Worm (Caenorhabditis elegans) whole organism, mixed stage, embryonic: Measurements from ENCODE around the gene Y49G5B.1.

Experiments used
- M03D4.4 ChIP-seq: sonication (generic microtip); optimal IDR thresholded peaks from 2 replicates; lab custom pipeline; 2017; ENCODE audit warnings: mild to moderate bottlenecking, missing genetic modification characterization, missing compliant biosample characterization
- bed-3 ChIP-seq: fragments of 200-800 bp; sonication (Bioruptor generic); optimal IDR thresholded peaks from 3 replicates; lab custom pipeline; 2018; ENCODE audit warnings: mild to moderate bottlenecking, missing genetic modification characterization, moderate library complexity, missing compliant biosample characterization
- blmp-1 ChIP-seq: fragments of 150-350 bp; optimal IDR thresholded peaks from 2 replicates; lab custom pipeline; 2014; ENCODE audit warnings: missing biosample characterization, missing genetic modification characterization
- ceh-39 ChIP-seq: fragments of 150-350 bp; optimal IDR thresholded peaks from 2 replicates; lab custom pipeline; 2014; ENCODE audit warnings: missing biosample characterization, missing genetic modification characterization
- ceh-43 ChIP-seq: fragments of 200-800 bp; sonication (Bioruptor generic); optimal IDR thresholded peaks from 2 replicates; lab custom pipeline; 2018; ENCODE audit warnings: mild to moderate bottlenecking, missing genetic modification characterization, moderate library complexity, missing compliant biosample characterization
- ceh-83 ChIP-seq: fragments of 200-800 bp; sonication (Bioruptor generic); optimal IDR thresholded peaks from 2 replicates; lab custom pipeline; 2018; ENCODE audit warnings: mild to moderate bottlenecking, missing genetic modification characterization, missing compliant biosample characterization
- ces-1 ChIP-seq: fragments of 150-350 bp; optimal IDR thresholded peaks from 2 replicates; lab custom pipeline; 2014; ENCODE audit warnings: missing biosample characterization, missing genetic modification reagents, missing genetic modification characterization
- drap-1 ChIP-seq: fragments of 200-800 bp; sonication (Bioruptor generic); optimal IDR thresholded peaks from 3 replicates; lab custom pipeline; 2018; ENCODE audit warnings: mild to moderate bottlenecking, missing genetic modification characterization, missing compliant biosample characterization
- elt-1 ChIP-seq: sonication (generic microtip); optimal IDR thresholded peaks from 2 replicates; lab custom pipeline; 2017; ENCODE audit warnings: missing genetic modification characterization, mild to moderate bottlenecking, missing compliant biosample characterization, antibody characterized with exemption, moderate library complexity, borderline replicate concordance; ENCODE audit not compliant: insufficient read depth
- elt-3 ChIP-seq: fragments of 150-350 bp; optimal IDR thresholded peaks from 2 replicates; lab custom pipeline; 2014; ENCODE audit warnings: missing biosample characterization, missing genetic modification characterization
- flh-1 ChIP-seq: fragments of 200-800 bp; sonication (Bioruptor generic); optimal IDR thresholded peaks from 2 replicates; lab custom pipeline; 2018; ENCODE audit warnings: mild to moderate bottlenecking, missing genetic modification characterization, moderate library complexity, missing compliant biosample characterization
- ham-2 ChIP-seq: fragments of 200-800 bp; sonication (Bioruptor generic); optimal IDR thresholded peaks from 2 replicates; lab custom pipeline; 2018; ENCODE audit warnings: mild to moderate bottlenecking, missing genetic modification characterization, missing compliant biosample characterization
- hlh-1 ChIP-seq: fragments of 150-350 bp; optimal IDR thresholded peaks from 2 replicates; lab custom pipeline; 2014; ENCODE audit warnings: missing biosample characterization, missing genetic modification reagents, missing genetic modification characterization
- lin-13 ChIP-seq: fragments of 150-350 bp; optimal IDR thresholded peaks from 2 replicates; lab custom pipeline; 2014; ENCODE audit warnings: missing biosample characterization, missing genetic modification characterization
- lin-32 ChIP-seq: fragments of 200-800 bp; sonication (Bioruptor generic); optimal IDR thresholded peaks from 2 replicates; lab custom pipeline; 2018; ENCODE audit warnings: mild to moderate bottlenecking, missing genetic modification characterization, missing compliant biosample characterization
- lsy-2 ChIP-seq: fragments of 150-350 bp; optimal IDR thresholded peaks from 2 replicates; lab custom pipeline; 2014; ENCODE audit warnings: missing biosample characterization, missing genetic modification characterization
- mab-5 ChIP-seq: fragments of 150-350 bp; optimal IDR thresholded peaks from 2 replicates; lab custom pipeline; 2014; ENCODE audit warnings: missing biosample characterization, missing genetic modification characterization
- mep-1 ChIP-seq: fragments of 150-350 bp; optimal IDR thresholded peaks from 2 replicates; lab custom pipeline; 2017; ENCODE audit warnings: missing biosample characterization, missing genetic modification reagents, missing genetic modification characterization, inconsistent platforms
- mls-2 ChIP-seq: sonication (generic microtip); optimal IDR thresholded peaks from 2 replicates; lab custom pipeline; 2016; ENCODE audit warnings: mild to moderate bottlenecking, missing genetic modification characterization, moderate library complexity, missing compliant biosample characterization
- nhr-12 ChIP-seq: fragments of 150-350 bp; optimal IDR thresholded peaks from 2 replicates; lab custom pipeline; 2014; ENCODE audit warnings: missing biosample characterization, missing genetic modification characterization
- nhr-2 ChIP-seq: fragments of 150-350 bp; optimal IDR thresholded peaks from 2 replicates; lab custom pipeline; 2014; ENCODE audit warnings: missing biosample characterization, missing genetic modification characterization
- nhr-237 ChIP-seq: fragments of 150-350 bp; optimal IDR thresholded peaks from 2 replicates; lab custom pipeline; 2014; ENCODE audit warnings: missing biosample characterization, missing genetic modification characterization
- nhr-28 ChIP-seq: fragments of 150-350 bp; optimal IDR thresholded peaks from 2 replicates; lab custom pipeline; 2014; ENCODE audit warnings: missing biosample characterization, missing genetic modification characterization
- nhr-76 ChIP-seq: sonication (generic microtip); optimal IDR thresholded peaks from 2 replicates; lab custom pipeline; 2017; ENCODE audit warnings: missing biosample characterization, missing genetic modification characterization
- sem-2 ChIP-seq: fragments of 200-800 bp; sonication (Bioruptor generic); optimal IDR thresholded peaks from 2 replicates; lab custom pipeline; 2018; ENCODE audit warnings: mild to moderate bottlenecking, missing genetic modification characterization, missing compliant biosample characterization
- snpc-4 ChIP-seq: fragments of 150-350 bp; optimal IDR thresholded peaks from 2 replicates; lab custom pipeline; 2014; ENCODE audit warnings: missing biosample characterization, missing genetic modification characterization
- tbx-8 ChIP-seq: fragments of 200-800 bp; sonication (Bioruptor generic); optimal IDR thresholded peaks from 2 replicates; lab custom pipeline; 2018; ENCODE audit warnings: mild to moderate bottlenecking, missing genetic modification characterization, moderate library complexity, missing compliant biosample characterization
- unc-120 ChIP-seq: sonication (generic microtip); optimal IDR thresholded peaks from 2 replicates; lab custom pipeline; 2017; ENCODE audit warnings: missing genetic modification characterization, missing compliant biosample characterization; ENCODE audit not compliant: poor library complexity, severe bottlenecking
- unc-39 ChIP-seq: fragments of 150-350 bp; optimal IDR thresholded peaks from 2 replicates; lab custom pipeline; 2014; ENCODE audit warnings: missing biosample characterization, missing genetic modification characterization
- unc-62 ChIP-seq: fragments of 150-350 bp; optimal IDR thresholded peaks from 2 replicates; lab custom pipeline; 2014; ENCODE audit warnings: missing biosample characterization, missing genetic modification reagents, missing genetic modification characterization
- zip-8 ChIP-seq: fragments of 150-350 bp; optimal IDR thresholded peaks from 2 replicates; lab custom pipeline; 2014; ENCODE audit warnings: missing biosample characterization, missing genetic modification characterization
- ztf-11 ChIP-seq: fragments of 150-350 bp; optimal IDR thresholded peaks from 2 replicates; lab custom pipeline; 2014; ENCODE audit warnings: missing biosample characterization, missing genetic modification characterization

Y49G5B.1 gene

DNA sequence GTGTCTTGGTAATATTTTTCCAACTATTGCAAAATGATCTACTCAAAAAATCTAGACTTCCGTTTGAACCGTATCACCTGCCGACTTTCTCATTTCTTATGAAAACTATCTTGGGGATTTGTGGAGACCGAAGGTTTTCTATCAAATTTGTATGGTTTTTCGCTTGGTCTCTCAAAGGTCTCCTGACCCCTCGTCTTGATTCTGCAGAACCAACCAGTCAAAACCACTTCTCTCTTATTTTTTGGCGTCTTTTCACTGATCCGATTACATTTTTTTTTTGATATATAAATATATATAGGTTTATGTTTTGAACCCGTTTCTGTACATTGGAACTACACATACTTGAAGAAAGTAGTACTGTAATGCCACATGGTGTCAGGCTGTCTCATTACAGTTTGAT is 2.5 kb downstream of the Y49G5B.1 start:
- TF ChIP-seq tbx-8 (GFP tag; lab: Kevin White, UChicago), result no peak
- no peak for TF ChIP-seq hlh-1 (tag; lab: Kevin White, UChicago)
- no peak for TF ChIP-seq unc-39
- TF ChIP-seq bed-3, result no peak
- TF ChIP-seq M03D4.4, result no peak
- no peak for TF ChIP-seq ceh-43 (GFP tag; lab: Kevin White, UChicago)
- no peak for TF ChIP-seq ham-2 (GFP tag; lab: Kevin White, UChicago)
- no peak for TF ChIP-seq lin-32 (GFP tag; lab: Kevin White, UChicago)

DNA sequence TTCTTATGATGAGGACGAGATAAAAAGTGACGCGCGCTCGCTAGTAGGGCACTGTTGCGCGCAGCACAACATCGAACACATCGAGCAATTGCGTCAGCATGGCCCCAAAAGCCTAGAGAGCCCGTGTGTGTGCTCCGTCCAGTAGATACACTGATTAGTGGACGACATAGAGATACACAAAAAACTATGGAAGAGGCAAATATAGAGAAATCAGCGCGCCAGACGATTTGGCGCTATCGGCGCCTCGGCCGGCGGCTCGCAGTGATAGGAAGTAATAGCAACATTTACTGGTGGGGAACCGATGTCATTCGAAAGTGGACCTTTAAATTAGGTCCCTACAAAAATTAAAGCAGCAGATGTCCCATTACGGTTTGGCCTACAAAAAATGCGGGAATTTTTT is 5.3 kb downstream of the Y49G5B.1 start:
- no peak for TF ChIP-seq ham-2 (GFP tag; lab: Kevin White, UChicago)
- TF ChIP-seq sem-2 (GFP tag; lab: Kevin White, UChicago), result no peak
- no peak for TF ChIP-seq lin-13 (tag; lab: Kevin White, UChicago)
- no peak for TF ChIP-seq nhr-237 (tag; lab: Kevin White, UChicago)
- TF ChIP-seq lsy-2 (tag; lab: Kevin White, UChicago), result no peak
- TF ChIP-seq mep-1, result no peak
- TF ChIP-seq nhr-12, result no peak
- no peak for TF ChIP-seq bed-3
- TF ChIP-seq M03D4.4, result no peak

DNA sequence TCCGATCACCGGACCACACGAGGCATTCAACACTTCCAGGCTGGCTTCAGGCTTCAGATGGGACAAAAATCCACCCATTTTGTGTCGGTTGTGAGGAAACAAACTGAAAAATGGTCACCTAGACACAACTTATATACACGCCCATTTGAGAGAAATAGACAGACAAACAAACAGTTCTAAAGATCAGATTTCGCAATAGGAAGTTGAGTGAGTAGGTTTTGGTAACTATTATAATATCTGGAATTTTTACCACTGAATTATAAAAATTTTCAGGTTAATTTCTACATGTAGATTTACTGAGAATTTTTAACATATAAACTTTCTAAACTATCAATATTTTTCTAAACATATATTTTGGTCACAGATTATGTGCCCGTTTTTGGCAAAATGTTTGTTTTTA is 10.6 kb downstream of the Y49G5B.1 start, which contains the start of gene cest-32:
TSS of gene cest-32 (minus strand) at position 115 of the 400 bp plus-strand sequence.
- TF ChIP-seq nhr-237 (tag; lab: Kevin White, UChicago), result no peak
- no peak for TF ChIP-seq flh-1
- no peak for TF ChIP-seq unc-39
- TF ChIP-seq mep-1, result no peak
- TF ChIP-seq nhr-76 (tag; lab: Kevin White, UChicago), result no peak
- TF ChIP-seq tbx-8 (GFP tag; lab: Kevin White, UChicago), result no peak
- TF ChIP-seq zip-8 (tag; lab: Kevin White, UChicago), result no peak
- no peak for TF ChIP-seq nhr-2 (tag; lab: Kevin White, UChicago)
- TF ChIP-seq ztf-11 (tag; lab: Kevin White, UChicago), result no peak
- no peak for TF ChIP-seq unc-120 (tag; lab: Kevin White, UChicago)
- TF ChIP-seq nhr-12, result no peak
- TF ChIP-seq hlh-1 (tag; lab: Kevin White, UChicago), result no peak
- TF ChIP-seq elt-3, result no peak
- TF ChIP-seq mls-2, result no peak
- no peak for TF ChIP-seq elt-1

DNA sequence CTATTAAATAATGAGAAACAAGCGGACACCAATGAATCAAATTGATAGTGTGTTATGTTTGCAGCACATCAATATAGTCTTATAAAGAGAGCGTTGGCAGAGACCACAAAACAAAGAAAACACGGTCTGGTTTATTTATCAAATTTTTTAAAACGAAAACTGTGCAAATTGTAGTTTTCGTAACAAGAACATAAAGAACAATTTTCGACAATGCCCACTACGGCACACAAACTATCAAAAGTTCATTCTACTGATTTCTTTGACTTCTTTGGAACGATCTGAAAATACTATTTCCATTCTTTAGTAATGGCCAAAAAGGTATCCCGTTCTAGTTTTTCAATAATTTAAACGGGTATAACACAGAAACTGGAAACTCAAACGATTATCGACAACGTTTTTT is 13.9 kb downstream of the Y49G5B.1 start, which contains the start of gene cest-35.2:
TSS of gene cest-35.2 (minus strand) at position 101 of the 400 bp plus-strand sequence.
- no peak for TF ChIP-seq unc-62
- no peak for TF ChIP-seq nhr-28 (tag; lab: Kevin White, UChicago)
- TF ChIP-seq ztf-11 (tag; lab: Kevin White, UChicago), result no peak
- TF ChIP-seq nhr-12, result no peak
- TF ChIP-seq snpc-4, result no peak
- no peak for TF ChIP-seq lin-13 (tag; lab: Kevin White, UChicago)
- TF ChIP-seq nhr-237 (tag; lab: Kevin White, UChicago), result no peak
- no peak for TF ChIP-seq ces-1 (GFP tag; lab: Kevin White, UChicago)
- TF ChIP-seq drap-1 (GFP tag; lab: Kevin White, UChicago), result no peak
- TF ChIP-seq ceh-83, result no peak
- no peak for TF ChIP-seq lsy-2 (tag; lab: Kevin White, UChicago)
- no peak for TF ChIP-seq unc-120 (tag; lab: Kevin White, UChicago)
- TF ChIP-seq tbx-8 (GFP tag; lab: Kevin White, UChicago), result no peak
- TF ChIP-seq mab-5 (tag; lab: Kevin White, UChicago), result no peak
- no peak for TF ChIP-seq mls-2
- TF ChIP-seq unc-39, result no peak
- no peak for TF ChIP-seq blmp-1
- no peak for TF ChIP-seq nhr-76 (tag; lab: Kevin White, UChicago)

DNA sequence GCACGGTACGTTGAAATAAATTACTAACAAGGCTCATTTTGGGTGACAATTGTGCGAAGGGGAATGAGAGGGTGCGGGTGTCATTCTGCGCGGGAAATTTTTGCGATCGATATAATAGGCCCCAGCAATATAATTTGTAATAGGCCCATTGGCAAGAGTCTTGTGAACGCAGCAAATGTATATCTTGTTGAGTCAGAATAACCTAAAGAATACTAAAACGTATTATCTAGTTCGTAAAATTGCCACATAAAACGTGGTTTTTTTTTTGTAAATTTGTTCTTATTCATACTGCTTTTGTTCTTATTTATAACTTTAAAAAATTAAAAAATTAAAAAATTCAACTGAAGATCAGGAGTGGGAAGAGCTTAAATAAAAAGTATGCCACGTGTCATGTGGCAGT is 16.2 kb downstream of the Y49G5B.1 start, which contains the start of gene C52A10.3:
TSS of gene C52A10.3 (minus strand) at position 101 of the 400 bp plus-strand sequence.
- TF ChIP-seq ceh-43 (GFP tag; lab: Kevin White, UChicago) (no peak), ceh-39 (tag; lab: Kevin White, UChicago) (peak; percentile 28)
